Worm (Caenorhabditis elegans) whole organism, L2 larva: ENCODE results near the gene nfki-1.

ENCODE experiments used
- R02D3.7 ChIP-seq: fragments of 150-350 bp; optimal IDR thresholded peaks from 2 replicates; lab custom pipeline; 2014; ENCODE audit warnings: missing biosample characterization, missing genetic modification characterization
- dmd-4 ChIP-seq: sonication (generic microtip); optimal IDR thresholded peaks from 2 replicates; lab custom pipeline; 2017; ENCODE audit warnings: missing biosample characterization, missing genetic modification characterization
- elt-3 ChIP-seq: sonication (generic microtip); optimal IDR thresholded peaks from 2 replicates; lab custom pipeline; 2017; ENCODE audit warnings: missing biosample characterization, missing genetic modification characterization
- lin-11 ChIP-seq: fragments of 150-350 bp; sonication (generic microtip); optimal IDR thresholded peaks from 2 replicates; lab custom pipeline; 2014; ENCODE audit warnings: missing biosample characterization, missing genetic modification characterization, inconsistent platforms, mixed read lengths
- lsy-2 ChIP-seq, 2 experiments: fragments of 150-350 bp in 1 of 2; sonication (generic microtip) in 1 of 2; optimal IDR thresholded peaks; 2 replicates each; lab custom pipeline; 2014 to 2017; ENCODE audit warnings: missing biosample characterization in 2 of 2, missing genetic modification characterization in 2 of 2
- nhr-11 ChIP-seq: fragments of 150-350 bp; optimal IDR thresholded peaks from 2 replicates; lab custom pipeline; 2014; ENCODE audit warnings: missing biosample characterization, missing genetic modification characterization
- nhr-12 ChIP-seq: fragments of 150-350 bp; optimal IDR thresholded peaks from 2 replicates; lab custom pipeline; 2014; ENCODE audit warnings: missing biosample characterization, missing genetic modification characterization
- nhr-237 ChIP-seq: fragments of 150-350 bp; optimal IDR thresholded peaks from 2 replicates; lab custom pipeline; 2014; ENCODE audit warnings: missing biosample characterization, missing genetic modification characterization
- nhr-25 ChIP-seq: fragments of 150-350 bp; sonication (generic microtip); optimal IDR thresholded peaks from 3 replicates; lab custom pipeline; 2014; ENCODE audit warnings: missing biosample characterization, missing genetic modification characterization
- nhr-77 ChIP-seq: fragments of 150-350 bp; optimal IDR thresholded peaks from 2 replicates; lab custom pipeline; 2014; ENCODE audit warnings: missing biosample characterization, missing genetic modification characterization
- snpc-4 ChIP-seq: fragments of 150-350 bp; optimal IDR thresholded peaks from 2 replicates; lab custom pipeline; 2014; ENCODE audit warnings: missing biosample characterization, missing genetic modification characterization
- ztf-1 ChIP-seq: fragments of 200-800 bp; sonication (Bioruptor generic); conservative IDR thresholded peaks from 2 replicates; pipeline ENCODE4 v1.3.6; 2022; ENCODE audit warnings: missing genetic modification characterization, missing compliant biosample characterization
- ztf-11 ChIP-seq: sonication (generic microtip); optimal IDR thresholded peaks from 2 replicates; lab custom pipeline; 2017; ENCODE audit warnings: missing biosample characterization, missing genetic modification characterization

DNA sequence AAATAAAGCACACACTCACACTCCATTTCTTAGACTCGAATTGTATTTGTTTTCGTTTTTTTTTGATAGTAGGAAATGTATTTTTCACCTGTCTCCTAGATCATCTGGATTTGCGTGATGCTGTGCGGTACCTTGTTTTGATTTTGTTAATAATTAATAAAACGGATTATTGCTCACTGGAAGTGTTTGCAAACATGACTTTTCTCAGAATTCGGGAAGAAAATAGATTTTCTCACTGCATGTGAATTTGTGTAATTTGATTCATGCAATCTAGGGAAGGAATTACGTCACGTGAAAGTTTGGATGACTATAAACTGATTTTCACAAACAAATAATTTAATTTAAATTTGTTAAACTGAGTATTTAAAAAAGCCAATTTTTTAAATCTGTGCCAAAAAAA is 11.1 kb upstream of the nfki-1 start:
- TF ChIP-seq elt-3 (tag; lab: Kevin White, UChicago), result no peak
- no peak for TF ChIP-seq snpc-4 (tag; lab: Kevin White, UChicago)
- TF ChIP-seq lin-11 (tag; lab: Kevin White, UChicago), result no peak
- no peak for TF ChIP-seq nhr-77 (tag; lab: Kevin White, UChicago)
- TF ChIP-seq nhr-11 (tag; lab: Kevin White, UChicago), result no peak
- TF ChIP-seq nhr-237 (tag; lab: Kevin White, UChicago), result peak; percentile 11
- no peak for TF ChIP-seq ztf-1
- TF ChIP-seq ztf-11, result no peak
- TF ChIP-seq dmd-4 (tag; lab: Kevin White, UChicago), result no peak
- no peak for TF ChIP-seq nhr-25 (tag; lab: Kevin White, UChicago)
- TF ChIP-seq R02D3.7, result no peak
- no peak for TF ChIP-seq nhr-12 (tag; lab: Kevin White, UChicago)
- peak in 1 of 2 experiments; percentile 48 for TF ChIP-seq lsy-2 (tag; optimal IDR thresholded peaks at IDR 0.05; lab: Kevin White, UChicago)
